Fruit fly (Drosophila melanogaster) S2 (cell line): ENCODE measurements around the gene CG4968.

ENCODE experiments used
- CG8478 ChIP-seq: fragments of >200 bp; optimal IDR thresholded peaks from 2 replicates; lab custom pipeline; 2018
- CTCF ChIP-seq, 2 experiments: fragments of >200 bp; optimal IDR thresholded peaks; 2 replicates each; lab custom pipeline; 2018

Gene CG4968

DNA sequence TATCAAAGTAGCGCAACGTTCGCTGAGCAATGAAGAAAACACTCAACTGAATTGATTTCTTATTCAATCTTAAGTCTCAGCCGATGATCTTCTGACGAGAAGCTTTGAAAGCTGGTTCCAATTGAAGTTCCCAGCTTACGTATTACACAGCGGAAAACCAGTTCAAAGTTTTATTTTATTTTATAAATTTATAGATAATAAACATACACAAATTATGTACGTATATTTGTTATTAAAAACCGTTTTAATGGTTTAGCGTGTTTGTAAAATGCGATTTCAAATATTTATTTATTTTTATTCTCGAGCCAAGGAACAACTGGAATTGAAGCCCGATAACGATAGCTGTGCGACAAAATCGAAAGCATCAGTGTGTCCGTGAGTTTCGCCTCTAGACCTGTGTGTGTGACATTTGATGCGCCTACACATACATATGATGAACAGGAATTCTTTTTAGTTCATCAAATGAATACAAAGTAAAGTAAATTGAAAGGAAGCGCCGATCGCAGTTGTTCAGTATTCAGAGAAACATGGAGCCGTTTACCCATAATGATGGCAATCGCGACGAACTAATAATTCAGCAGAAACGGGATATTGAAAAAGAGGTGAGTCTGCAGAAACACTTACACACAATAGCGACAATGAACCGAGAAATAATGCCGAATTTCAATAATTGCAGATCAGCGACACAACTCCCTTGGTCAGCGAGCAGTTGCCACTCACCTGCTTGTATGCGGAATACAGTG is at the start of gene CG4968, which contains the start of gene CG5390:
Gene CG4968 (plus strand): TSS at position 405 of the 743 bp plus-strand sequence.
Gene CG5390 (minus strand): TSS at position 77 of the 743 bp plus-strand sequence.
- no peak for TF ChIP-seq CG8478 (lab: Kevin White, UChicago)
- TF ChIP-seq CTCF (optimal IDR thresholded peaks at IDR 0.05; lab: Kevin White, UChicago), result no peak

DNA sequence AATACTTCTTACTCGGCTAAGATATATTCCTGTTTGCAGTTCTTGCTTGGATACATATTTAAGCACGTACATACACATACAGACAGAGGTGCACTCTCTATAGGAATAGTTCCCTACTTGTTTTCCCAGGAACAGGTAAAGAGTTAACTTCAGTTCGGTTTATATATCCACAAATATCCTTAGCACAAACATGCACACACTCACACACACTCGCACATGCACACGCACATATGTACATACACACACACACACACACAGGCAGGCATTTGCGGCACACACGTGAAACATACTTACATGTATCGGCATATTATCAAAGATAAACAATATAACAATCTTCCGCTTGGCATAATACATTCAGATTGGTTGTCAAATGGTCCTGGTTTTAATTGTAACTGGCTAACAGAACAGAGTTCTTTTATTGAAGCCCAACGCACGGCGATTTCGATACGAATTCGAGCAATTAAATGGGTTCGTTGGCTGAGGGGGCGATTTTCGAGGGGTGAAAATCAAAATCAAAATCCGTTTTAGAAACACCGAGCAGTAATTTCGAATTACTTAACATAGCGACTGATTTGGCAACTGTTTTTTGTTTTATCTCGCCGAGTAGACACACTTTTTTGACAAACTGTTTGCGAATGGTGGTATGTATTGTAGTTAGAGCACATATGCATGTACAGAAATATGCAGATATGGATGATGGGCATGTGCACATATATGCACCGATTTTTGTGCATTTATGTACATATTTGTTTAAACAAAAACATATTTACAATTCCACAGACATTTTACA is 46.6 kb upstream of the CG4968 start:
- TF ChIP-seq CTCF (optimal IDR thresholded peaks at IDR 0.05; lab: Kevin White, UChicago) (no peak), CG8478 (lab: Kevin White, UChicago) (no peak)

DNA sequence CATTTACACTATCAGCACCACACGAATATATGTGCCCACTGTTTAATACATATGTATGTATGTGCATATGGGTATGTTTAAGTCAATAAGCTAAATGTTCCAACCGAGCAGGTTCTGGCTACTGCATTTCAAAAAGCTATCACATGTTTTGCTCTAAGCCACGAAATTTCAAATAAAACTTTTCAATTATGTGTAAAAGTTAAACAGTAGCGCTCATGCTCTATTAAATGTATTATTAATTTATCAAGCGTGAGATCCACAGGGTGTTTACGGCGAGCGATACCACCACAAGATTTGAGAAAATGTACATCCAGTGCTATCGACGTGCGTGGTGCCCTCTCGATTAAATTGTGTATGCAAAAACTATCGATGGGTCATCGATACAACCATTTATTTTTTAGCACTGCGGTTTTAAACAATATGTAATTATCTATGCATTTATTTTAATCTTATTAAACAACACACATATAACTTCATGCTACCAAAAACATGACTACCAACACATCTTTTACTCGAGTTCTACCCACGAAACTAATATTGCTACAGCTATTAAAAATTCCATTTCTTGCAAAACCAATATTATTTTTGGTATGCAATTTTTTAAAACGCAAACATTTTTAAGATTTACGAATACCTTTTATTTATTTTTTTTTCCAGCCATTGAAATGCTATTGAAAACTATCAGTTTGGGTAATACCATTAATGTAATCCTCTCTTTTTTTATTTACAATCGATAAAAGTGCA is 45.8 kb upstream of the CG4968 start, which contains the start of gene Pten:
Gene Pten (minus strand): TSS at position 300 of the 744 bp plus-strand sequence.
- TF ChIP-seq CTCF (optimal IDR thresholded peaks at IDR 0.05; lab: Kevin White, UChicago) (peak in 1 of 2 experiments; percentile 3), CG8478 (lab: Kevin White, UChicago) (no peak)

DNA sequence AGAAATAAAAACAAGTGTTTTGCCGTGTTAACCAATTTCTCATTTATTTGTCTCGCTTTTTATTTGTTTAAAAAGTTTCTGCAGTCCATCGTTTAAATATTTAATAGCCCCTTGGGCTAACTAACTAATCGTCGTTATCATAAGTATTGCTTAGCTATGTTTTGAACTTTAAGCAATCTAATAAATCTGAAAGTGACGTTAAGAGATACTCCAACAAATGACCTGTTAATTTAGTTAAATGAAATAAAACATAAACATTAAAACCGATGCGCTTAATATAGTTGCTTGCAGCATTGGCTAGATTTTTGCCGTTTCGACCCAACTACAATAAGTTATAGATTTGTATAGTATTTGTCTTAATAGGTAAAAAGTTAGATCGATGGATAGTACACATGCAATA is 44.9 kb upstream of the CG4968 start:
- TF ChIP-seq CG8478 (lab: Kevin White, UChicago) (no peak), CTCF (optimal IDR thresholded peaks at IDR 0.05; lab: Kevin White, UChicago) (no peak)

DNA sequence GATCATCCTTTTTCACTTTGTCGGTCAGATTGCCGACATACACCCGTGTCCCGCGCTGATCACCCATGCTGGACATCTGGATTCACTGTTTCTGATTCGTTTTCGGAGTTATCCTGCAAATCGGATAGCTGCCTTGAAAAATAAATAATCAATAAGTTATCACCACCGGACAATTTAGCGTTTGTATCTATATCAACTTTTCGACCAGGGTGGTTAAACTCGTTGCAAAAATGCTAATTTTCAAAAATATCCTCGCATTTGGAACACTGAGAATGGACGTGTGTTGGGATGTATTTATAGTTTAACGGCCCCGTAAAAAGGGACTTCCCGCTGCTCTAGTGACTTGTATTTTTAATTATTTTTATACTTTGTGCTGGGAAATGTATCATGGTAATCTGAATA is 43.4 kb upstream of the CG4968 start, which contains the start of gene Rsf1:
Gene Rsf1 (minus strand): TSS at position 212 of the 402 bp plus-strand sequence.
- TF ChIP-seq CTCF (optimal IDR thresholded peaks at IDR 0.05; lab: Kevin White, UChicago) (peak in 1 of 2 experiments; percentile 13), CG8478 (lab: Kevin White, UChicago) (no peak)

DNA sequence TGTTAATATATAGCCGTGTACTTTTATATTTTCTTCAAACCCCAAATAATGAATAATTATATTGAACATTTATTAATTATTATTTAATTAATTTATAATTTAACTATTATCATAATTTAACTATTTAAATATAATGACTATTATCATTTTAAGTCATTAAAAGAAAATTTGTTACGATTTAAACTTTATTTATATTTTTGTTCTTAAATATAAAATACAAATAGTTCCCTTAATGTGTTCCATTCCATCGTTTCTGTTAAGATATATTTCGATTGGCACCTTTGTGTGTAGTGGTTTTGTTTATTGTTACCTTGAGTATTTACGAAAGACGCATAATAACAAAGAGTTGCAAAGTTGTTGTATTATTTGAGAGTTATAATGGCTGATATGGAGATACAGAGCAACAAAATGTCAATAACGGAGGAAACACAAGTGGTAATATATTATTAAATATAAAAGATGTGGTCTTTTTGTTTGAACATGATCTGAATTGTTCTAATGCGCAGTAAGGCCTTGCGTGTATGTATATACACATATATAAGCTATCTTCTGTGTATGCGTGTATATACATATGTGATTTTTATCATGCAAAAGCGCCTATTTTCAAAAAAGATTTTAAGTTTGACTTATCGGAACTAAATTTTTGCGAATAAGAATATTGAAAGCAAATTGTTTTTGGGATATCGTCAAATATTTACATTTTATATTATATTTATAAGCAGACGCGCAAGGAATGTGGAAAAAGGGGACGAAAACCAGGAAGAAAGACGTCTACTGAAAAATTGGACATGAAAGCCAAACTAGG is 42.7 kb upstream of the CG4968 start, which contains the start of gene REPTOR-BP:
Gene REPTOR-BP (plus strand): TSS at position 296 of the 805 bp plus-strand sequence.
- no peak for TF ChIP-seq CG8478 (lab: Kevin White, UChicago)
- TF ChIP-seq CTCF (optimal IDR thresholded peaks at IDR 0.05; lab: Kevin White, UChicago), result no peak

DNA sequence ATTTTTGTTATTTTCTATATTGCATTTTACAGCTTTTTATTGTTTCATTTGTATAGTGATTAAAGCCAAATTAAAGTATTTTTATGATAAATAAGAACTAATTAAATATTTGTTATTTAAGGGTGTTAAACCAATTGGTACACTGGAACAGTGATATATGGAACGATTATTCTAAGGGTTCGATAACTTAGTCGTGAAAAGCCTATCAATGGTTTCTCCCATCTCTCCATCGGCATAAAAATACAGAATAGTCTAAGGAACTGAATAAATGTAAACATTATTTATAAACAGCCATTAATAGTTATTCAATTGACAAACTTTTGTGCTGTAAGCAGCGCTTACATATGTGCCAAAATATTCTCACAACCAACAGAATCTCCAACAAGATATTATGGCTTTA is 41.6 kb upstream of the CG4968 start, which contains the start of gene Mob3:
Gene Mob3 (plus strand): TSS at position 208 of the 400 bp plus-strand sequence.
- TF ChIP-seq CG8478 (lab: Kevin White, UChicago) (no peak), CTCF (optimal IDR thresholded peaks at IDR 0.05; lab: Kevin White, UChicago) (no peak)

DNA sequence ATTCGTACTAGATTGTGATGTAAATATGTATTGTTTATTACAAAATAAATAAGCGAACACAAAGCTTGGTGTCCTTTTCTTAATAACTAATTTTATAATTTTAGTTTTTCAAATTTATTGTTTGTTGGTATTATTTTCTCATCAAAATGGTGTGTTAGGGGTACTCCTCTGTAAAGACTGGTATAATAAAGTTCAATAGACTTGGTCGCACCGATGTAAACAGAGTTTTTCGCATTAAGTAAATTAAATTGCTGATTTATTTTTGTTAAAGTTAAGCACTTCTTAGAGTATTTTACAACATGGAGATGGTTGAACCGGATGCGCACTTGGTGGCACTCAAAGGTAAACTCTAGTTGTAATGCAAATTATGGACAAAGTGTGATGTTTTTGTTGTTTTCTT is 40.2 kb upstream of the CG4968 start, which contains the start of gene CG4953:
Gene CG4953 (plus strand): TSS at position 193 of the 400 bp plus-strand sequence.
- no peak for TF ChIP-seq CG8478 (lab: Kevin White, UChicago)
- TF ChIP-seq CTCF (optimal IDR thresholded peaks at IDR 0.05; lab: Kevin White, UChicago), result no peak

DNA sequence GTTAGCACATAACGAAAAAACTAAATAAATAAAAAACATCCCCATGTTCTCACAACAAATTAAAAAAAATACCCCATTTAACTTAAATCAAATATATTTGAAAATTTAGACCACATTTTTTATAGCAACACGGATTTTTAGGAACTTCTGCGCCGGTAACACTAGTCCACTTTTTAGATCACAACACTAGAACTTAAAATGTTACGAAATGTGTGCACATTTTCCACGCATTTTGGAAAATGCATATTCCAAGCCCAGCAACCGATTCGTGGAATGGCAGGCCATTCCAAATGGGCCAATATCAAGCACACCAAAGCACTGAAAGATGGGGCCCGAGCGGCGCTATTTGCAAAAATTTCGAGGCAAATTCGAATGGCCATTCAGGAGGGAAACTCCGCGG is 38.0 kb upstream of the CG4968 start, which contains the start of gene CG4957:
Gene CG4957 (plus strand): TSS at position 185 of the 400 bp plus-strand sequence.
- TF ChIP-seq CTCF (optimal IDR thresholded peaks at IDR 0.05; lab: Kevin White, UChicago) (no peak), CG8478 (lab: Kevin White, UChicago) (no peak)

DNA sequence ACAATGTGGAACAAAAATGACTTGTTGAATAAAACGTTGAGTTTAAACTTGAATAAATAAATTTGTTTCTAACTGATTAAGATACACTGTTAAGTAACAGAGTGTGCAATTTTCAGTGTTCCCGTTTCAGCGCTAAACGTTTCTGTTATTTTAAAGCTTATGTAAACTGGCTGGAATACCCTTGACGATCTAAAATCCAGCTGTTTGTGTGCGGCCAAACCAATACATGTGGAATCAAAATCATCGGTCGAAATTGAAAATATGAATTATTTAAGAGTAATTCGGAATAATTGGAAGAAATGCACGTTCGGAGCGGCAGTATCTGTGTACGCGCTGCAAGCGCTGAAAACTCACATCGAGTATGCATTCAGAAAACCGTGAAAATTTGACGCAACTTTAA is 36.9 kb upstream of the CG4968 start, which contains the start of gene Mulk:
Gene Mulk (plus strand): TSS at position 198 of the 400 bp plus-strand sequence.
- TF ChIP-seq CG8478 (lab: Kevin White, UChicago), result no peak
- no peak for TF ChIP-seq CTCF (optimal IDR thresholded peaks at IDR 0.05; lab: Kevin White, UChicago)

DNA sequence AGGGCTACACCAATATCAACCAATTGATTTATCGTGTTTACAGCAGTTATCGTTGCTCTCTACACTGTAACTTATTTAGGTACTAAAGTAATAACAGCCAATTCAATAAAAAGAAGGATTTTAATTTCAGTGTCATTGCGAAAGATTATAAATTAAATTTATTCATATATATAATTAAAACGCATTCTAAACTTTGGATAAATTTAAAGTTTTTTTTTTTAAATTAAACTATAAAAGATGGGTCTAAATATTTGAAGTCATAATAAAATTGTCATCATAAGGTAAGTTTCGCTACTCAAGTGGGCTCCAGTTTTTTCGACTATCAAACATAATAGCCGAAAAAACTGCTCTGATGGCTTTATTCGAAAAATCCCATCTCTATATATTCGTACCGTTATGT is 34.5 kb upstream of the CG4968 start, which contains the start of gene trk:
Gene trk (minus strand): TSS at position 101 of the 400 bp plus-strand sequence.
- TF ChIP-seq CG8478 (lab: Kevin White, UChicago) (no peak), CTCF (optimal IDR thresholded peaks at IDR 0.05; lab: Kevin White, UChicago) (no peak)

DNA sequence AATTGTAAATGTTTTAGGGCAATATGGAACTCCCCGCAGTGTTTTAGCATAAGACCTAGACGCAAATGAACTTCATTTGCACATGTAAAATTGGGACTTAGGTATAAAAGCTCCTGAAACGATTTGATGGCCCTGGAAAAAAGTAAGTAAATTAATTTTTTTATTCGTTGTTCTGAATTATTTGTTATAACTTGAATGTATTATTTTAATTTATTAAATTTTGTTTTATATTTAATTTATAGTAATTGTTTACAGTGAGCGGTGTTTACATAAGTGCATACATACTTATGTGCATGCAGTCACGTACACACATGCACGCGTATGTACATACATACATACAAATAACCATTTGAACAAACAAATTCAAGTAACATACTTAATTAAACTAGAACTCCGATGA is 30.3 kb upstream of the CG4968 start:
- TF ChIP-seq CG8478 (lab: Kevin White, UChicago), result no peak
- no peak for TF ChIP-seq CTCF (optimal IDR thresholded peaks at IDR 0.05; lab: Kevin White, UChicago)

DNA sequence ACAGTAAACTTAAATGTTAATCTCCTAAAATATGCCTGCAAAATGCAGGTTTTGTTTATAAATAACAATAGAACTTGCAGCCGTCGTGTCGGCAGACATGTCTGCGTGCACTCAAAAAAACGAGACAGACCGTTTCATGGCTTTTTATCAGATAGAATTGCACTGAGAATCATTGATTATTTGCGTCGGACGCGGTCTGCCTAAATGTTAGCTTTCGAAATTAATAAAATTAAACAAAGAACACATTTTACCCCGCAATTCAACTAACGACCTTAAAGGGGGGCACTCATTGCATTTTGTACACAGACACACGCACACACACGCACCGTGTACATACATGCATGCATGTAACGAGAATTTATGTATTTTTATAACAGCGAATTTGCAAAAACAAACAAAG is 29.9 kb upstream of the CG4968 start:
- no peak for TF ChIP-seq CTCF (optimal IDR thresholded peaks at IDR 0.05; lab: Kevin White, UChicago)
- no peak for TF ChIP-seq CG8478 (lab: Kevin White, UChicago)
